Worm (Caenorhabditis elegans) whole organism, young adult: ENCODE measurements around the gene lgc-57.

Experiments
- C17E4.6 ChIP-seq: fragments of 200-800 bp; sonication (Bioruptor generic); IDR thresholded peaks from 2 replicates; pipeline ENCODE4 v1.3.6; 2022; ENCODE audit warnings: missing genetic modification reagents, missing genetic modification characterization, missing compliant biosample characterization
- F23B12.7 ChIP-seq: sonication (generic microtip); optimal IDR thresholded peaks from 2 replicates; lab custom pipeline; 2017; ENCODE audit warnings: missing genetic modification characterization, mild to moderate bottlenecking, missing compliant biosample characterization, antibody characterized with exemption, moderate library complexity; ENCODE audit not compliant: insufficient read depth
- F39B2.1 ChIP-seq: fragments of 200-800 bp; sonication (Bioruptor generic); IDR thresholded peaks from 2 replicates; pipeline ENCODE4 v1.3.6; 2022; ENCODE audit warnings: missing genetic modification reagents, missing genetic modification characterization, missing compliant biosample characterization
- K11D2.4 ChIP-seq: fragments of 200-800 bp; sonication (Bioruptor generic); IDR thresholded peaks from 2 replicates; pipeline ENCODE4 v1.3.6; 2022; ENCODE audit warnings: missing genetic modification reagents, missing genetic modification characterization, missing compliant biosample characterization
- akir-1 ChIP-seq: fragments of 200-800 bp; sonication (Bioruptor generic); optimal IDR thresholded peaks from 2 replicates; lab custom pipeline; 2018; ENCODE audit warnings: mild to moderate bottlenecking, missing genetic modification characterization, moderate library complexity, missing compliant biosample characterization
- ceh-58 ChIP-seq: fragments of 200-800 bp; sonication (Bioruptor generic); IDR thresholded peaks from 2 replicates; pipeline ENCODE4 v1.3.6; 2022; ENCODE audit warnings: missing genetic modification characterization, missing compliant biosample characterization
- ceh-91 ChIP-seq: fragments of 200-800 bp; sonication (Bioruptor generic); IDR thresholded peaks from 2 replicates; pipeline ENCODE4 v1.3.6; 2022; ENCODE audit warnings: missing genetic modification reagents, missing genetic modification characterization, missing compliant biosample characterization
- let-526 ChIP-seq: fragments of 200-800 bp; sonication (Bioruptor generic); IDR thresholded peaks from 2 replicates; pipeline ENCODE4 v1.3.6; 2022; ENCODE audit warnings: missing genetic modification reagents, missing genetic modification characterization, missing compliant biosample characterization
- rcor-1 ChIP-seq: fragments of 200-800 bp; sonication (Bioruptor generic); IDR thresholded peaks from 2 replicates; pipeline ENCODE4 v1.3.6; 2022; ENCODE audit warnings: missing genetic modification reagents, missing genetic modification characterization, missing compliant biosample characterization
- rec-8 ChIP-seq, 2 experiments: sonication (generic microtip); optimal IDR thresholded peaks; 2 replicates each; lab custom pipeline; 2016; ENCODE audit warnings: mild to moderate bottlenecking in 2 of 2, missing genetic modification characterization in 2 of 2, missing genetic modification reagents in 2 of 2, missing genotype in 2 of 2, missing biosample characterization in 1 of 2, missing compliant biosample characterization in 1 of 2, moderate library complexity in 1 of 2
- sea-2 ChIP-seq: fragments of 200-800 bp; sonication (Bioruptor generic); IDR thresholded peaks from 2 replicates; pipeline ENCODE4 v1.3.6; 2022; ENCODE audit warnings: missing genetic modification characterization, missing compliant biosample characterization
- ztf-18 ChIP-seq: sonication (generic microtip); optimal IDR thresholded peaks from 2 replicates; lab custom pipeline; 2016; ENCODE audit warnings: missing genotype, mild to moderate bottlenecking, missing genetic modification characterization, missing compliant biosample characterization

ce11 chrII:10654435-10654834, 40.4 kb upstream of the lgc-57 start:
- TF ChIP-seq ceh-91 (GFP tag; lab: Robert Waterston, UW), result no peak
- TF ChIP-seq ztf-18 (tag; lab: Kevin White, UChicago), result no peak
- no peak for TF ChIP-seq F23B12.7 (tag; lab: Kevin White, UChicago)
- TF ChIP-seq rec-8 (tag; optimal IDR thresholded peaks at IDR 0.05; lab: Kevin White, UChicago), result no peak
- TF ChIP-seq C17E4.6, result no peak
- TF ChIP-seq akir-1 (GFP tag; lab: Kevin White, UChicago), result no peak
- no peak for TF ChIP-seq let-526 (GFP tag; lab: Robert Waterston, UW)
- no peak for TF ChIP-seq F39B2.1 (GFP tag; lab: Robert Waterston, UW)
- no peak for TF ChIP-seq ceh-58
- TF ChIP-seq rcor-1 (GFP tag; lab: Robert Waterston, UW), result no peak
- TF ChIP-seq K11D2.4 (GFP tag; lab: Robert Waterston, UW), result no peak
- no peak for TF ChIP-seq sea-2 (GFP tag; lab: Robert Waterston, UW)
